Fruit fly (Drosophila melanogaster) whole organism, embryonic: ENCODE data around the gene cbt.

Experiments used
- CG10209 ChIP-seq: fragments of 200-800 bp; sonication (Bioruptor generic); optimal IDR thresholded peaks from 3 replicates; lab custom pipeline; 2017; ENCODE audit warnings: missing biosample characterization, mild to moderate bottlenecking, missing genetic modification characterization, missing genetic modification reagents
- CG10267 ChIP-seq: fragments of 200-800 bp; sonication (Bioruptor generic); optimal IDR thresholded peaks from 2 replicates; lab custom pipeline; 2018; ENCODE audit warnings: missing biosample characterization, mild to moderate bottlenecking, missing genetic modification characterization, moderate library complexity
- CG10431 ChIP-seq: fragments of 200-800 bp; sonication (Bioruptor generic); optimal IDR thresholded peaks from 3 replicates; lab custom pipeline; 2018; ENCODE audit warnings: missing biosample characterization, mild to moderate bottlenecking, missing genetic modification characterization
- CG11398 ChIP-seq: fragments of 200-800 bp; sonication (Bioruptor generic); optimal IDR thresholded peaks from 2 replicates; lab custom pipeline; 2016; ENCODE audit warnings: missing biosample characterization, missing genetic modification characterization
- CG11696 ChIP-seq: fragments of 200-800 bp; sonication (Bioruptor generic); IDR thresholded peaks from 2 replicates; pipeline ENCODE4 v1.3.6; 2022; ENCODE audit warnings: missing biosample characterization, missing genetic modification characterization
- CG12104 ChIP-seq: fragments of 200-800 bp; sonication (Bioruptor generic); optimal IDR thresholded peaks from 3 replicates; lab custom pipeline; 2016; ENCODE audit warnings: missing biosample characterization, missing genetic modification characterization
- CG12391 ChIP-seq: fragments of 200-800 bp; sonication (Bioruptor generic); optimal IDR thresholded peaks from 3 replicates; lab custom pipeline; 2018; ENCODE audit warnings: missing biosample characterization, mild to moderate bottlenecking, missing genetic modification characterization, moderate library complexity
- CG13287 ChIP-seq: fragments of 200-800 bp; sonication (Bioruptor generic); IDR thresholded peaks from 2 replicates; pipeline ENCODE4 v1.3.6; 2022; ENCODE audit warnings: missing biosample characterization, missing genetic modification characterization; ENCODE audit not compliant: partially characterized antibody
- CG13775 ChIP-seq: fragments of 200-800 bp; sonication (Bioruptor generic); optimal IDR thresholded peaks from 3 replicates; lab custom pipeline; 2017; ENCODE audit warnings: missing biosample characterization, mild to moderate bottlenecking, missing genetic modification characterization
- CG14965 ChIP-seq: fragments of 200-800 bp; sonication (Bioruptor generic); optimal IDR thresholded peaks from 2 replicates; lab custom pipeline; 2016; ENCODE audit warnings: missing biosample characterization, missing genetic modification characterization, borderline replicate concordance
- CG15601 ChIP-seq: fragments of 200-800 bp; sonication (Bioruptor generic); optimal IDR thresholded peaks from 3 replicates; lab custom pipeline; 2019; ENCODE audit warnings: missing biosample characterization, mild to moderate bottlenecking, missing genetic modification characterization, moderate library complexity
- CG1603 ChIP-seq: fragments of 200-800 bp; sonication (Bioruptor generic); optimal IDR thresholded peaks from 2 replicates; lab custom pipeline; 2019; ENCODE audit warnings: missing biosample characterization, mild to moderate bottlenecking, missing genetic modification characterization, moderate library complexity
- CG17328 ChIP-seq: fragments of 200-800 bp; sonication (Bioruptor generic); IDR thresholded peaks from 2 replicates; pipeline ENCODE4 v1.3.6; 2022; ENCODE audit warnings: missing biosample characterization, missing genetic modification characterization
- CG17612 ChIP-seq: fragments of 200-800 bp; sonication (Bioruptor generic); IDR thresholded peaks from 2 replicates; pipeline ENCODE4 v1.3.6; 2022; ENCODE audit warnings: missing biosample characterization, missing genetic modification characterization
- CG31365 ChIP-seq: fragments of 200-800 bp; sonication (Bioruptor generic); optimal IDR thresholded peaks from 2 replicates; lab custom pipeline; 2018; ENCODE audit warnings: missing biosample characterization, mild to moderate bottlenecking, missing genetic modification characterization
- CG34376 ChIP-seq: fragments of 200-800 bp; sonication (Bioruptor generic); optimal IDR thresholded peaks from 2 replicates; lab custom pipeline; 2018; ENCODE audit warnings: missing biosample characterization, mild to moderate bottlenecking, missing genetic modification characterization
- CG4854 ChIP-seq: fragments of 200-800 bp; sonication (Bioruptor generic); optimal IDR thresholded peaks from 2 replicates; lab custom pipeline; 2016; ENCODE audit warnings: missing biosample characterization, missing genetic modification characterization, inconsistent platforms
- CG5180 ChIP-seq: fragments of 200-800 bp; sonication (Bioruptor generic); optimal IDR thresholded peaks from 3 replicates; lab custom pipeline; 2017; ENCODE audit warnings: missing biosample characterization, missing genetic modification characterization, mild to moderate bottlenecking, moderate library complexity, missing genetic modification reagents
- CG6654 ChIP-seq: fragments of 200-800 bp; sonication (Bioruptor generic); optimal IDR thresholded peaks from 2 replicates; lab custom pipeline; 2017; ENCODE audit warnings: missing biosample characterization, mild to moderate bottlenecking, missing genetic modification characterization
- CG6765 ChIP-seq: fragments of 200-800 bp; sonication (Bioruptor generic); optimal IDR thresholded peaks from 3 replicates; lab custom pipeline; 2017; ENCODE audit warnings: missing biosample characterization, mild to moderate bottlenecking, missing genetic modification characterization
- CG6813 ChIP-seq: fragments of 200-800 bp; sonication (Bioruptor generic); optimal IDR thresholded peaks from 2 replicates; lab custom pipeline; 2017; ENCODE audit warnings: missing biosample characterization, missing genetic modification characterization, mild to moderate bottlenecking, moderate library complexity, missing genetic modification reagents
- CG8359 ChIP-seq: fragments of 200-800 bp; sonication (Bioruptor generic); optimal IDR thresholded peaks from 2 replicates; lab custom pipeline; 2017; ENCODE audit warnings: missing biosample characterization, mild to moderate bottlenecking, missing genetic modification characterization, borderline replicate concordance
- CG8924 ChIP-seq: fragments of 200-800 bp; optimal IDR thresholded peaks from 3 replicates; lab custom pipeline; 2019; ENCODE audit warnings: missing biosample characterization, mild to moderate bottlenecking, missing genetic modification characterization, moderate library complexity
- CG9797 ChIP-seq: fragments of 200-800 bp; sonication (Bioruptor generic); optimal IDR thresholded peaks from 3 replicates; lab custom pipeline; 2018; ENCODE audit warnings: missing biosample characterization, mild to moderate bottlenecking, missing genetic modification characterization
- CG9932 ChIP-seq: fragments of 200-800 bp; sonication (Bioruptor generic); IDR thresholded peaks from 2 replicates; pipeline ENCODE4 v1.3.6; 2022; ENCODE audit warnings: missing biosample characterization, missing genetic modification characterization
- CkIIα-i1 ChIP-seq: fragments of 200-800 bp; sonication (Bioruptor generic); IDR thresholded peaks from 2 replicates; pipeline ENCODE4 v1.3.6; 2022; ENCODE audit warnings: missing biosample characterization, missing genetic modification characterization
- D19A ChIP-seq: fragments of 200-800 bp; optimal IDR thresholded peaks from 3 replicates; lab custom pipeline; 2019; ENCODE audit warnings: missing biosample characterization, mild to moderate bottlenecking, missing genetic modification characterization, moderate library complexity
- Dad ChIP-seq: fragments of 200-800 bp; sonication (Bioruptor generic); optimal IDR thresholded peaks from 3 replicates; lab custom pipeline; 2016; ENCODE audit warnings: missing biosample characterization, missing genetic modification characterization
- Deaf1 ChIP-seq: fragments of 200-800 bp; optimal IDR thresholded peaks from 3 replicates; lab custom pipeline; 2019; ENCODE audit warnings: missing biosample characterization, mild to moderate bottlenecking, missing genetic modification characterization, moderate library complexity
- Dek ChIP-seq: fragments of 200-800 bp; sonication (Bioruptor generic); optimal IDR thresholded peaks from 3 replicates; lab custom pipeline; 2019; ENCODE audit warnings: missing biosample characterization, mild to moderate bottlenecking, missing genetic modification characterization, moderate library complexity
- Doc2 ChIP-seq: fragments of 200-800 bp; sonication (Bioruptor generic); IDR thresholded peaks from 2 replicates; pipeline ENCODE4 v1.3.6; 2022; ENCODE audit warnings: missing biosample characterization, missing genetic modification characterization
- Gug ChIP-seq: fragments of 200-800 bp; sonication (Bioruptor generic); IDR thresholded peaks from 4 replicates; pipeline ENCODE4 v1.3.6; 2022; ENCODE audit warnings: missing biosample characterization, missing genetic modification characterization
- Jarid2 ChIP-seq: fragments of 200-800 bp; sonication (Bioruptor generic); optimal IDR thresholded peaks from 3 replicates; lab custom pipeline; 2017; ENCODE audit warnings: mild to moderate bottlenecking, missing biosample characterization, missing genetic modification reagents, missing genetic modification characterization
- Kr ChIP-seq: fragments of 200-800 bp; sonication (Bioruptor generic); optimal IDR thresholded peaks from 2 replicates; lab custom pipeline; 2017; ENCODE audit warnings: missing biosample characterization, mild to moderate bottlenecking, missing genetic modification characterization
- Sry-δ ChIP-seq: fragments of 200-800 bp; sonication (Bioruptor generic); optimal IDR thresholded peaks from 2 replicates; lab custom pipeline; 2016; ENCODE audit warnings: missing biosample characterization, missing genetic modification characterization
- Tbp ChIP-seq: fragments of >200 bp; optimal IDR thresholded peaks from 2 replicates; lab custom pipeline; 2018; ENCODE audit warnings: missing biosample characterization, missing genetic modification characterization
- Usf ChIP-seq: fragments of 200-800 bp; sonication (Bioruptor generic); optimal IDR thresholded peaks from 2 replicates; lab custom pipeline; 2017; ENCODE audit warnings: missing genotype, missing biosample characterization, missing genetic modification characterization
- amos ChIP-seq: fragments of 200-800 bp; sonication (Bioruptor generic); IDR thresholded peaks from 2 replicates; pipeline ENCODE4 v1.3.6; 2022; ENCODE audit warnings: missing biosample characterization, missing genetic modification characterization; ENCODE audit not compliant: partially characterized antibody
- ara ChIP-seq: fragments of 200-800 bp; sonication (Bioruptor generic); IDR thresholded peaks from 2 replicates; pipeline ENCODE4 v1.3.6; 2022; ENCODE audit warnings: missing biosample characterization, missing genetic modification characterization
- btn ChIP-seq: fragments of 200-800 bp; sonication (Bioruptor generic); optimal IDR thresholded peaks from 2 replicates; lab custom pipeline; 2016; ENCODE audit warnings: missing biosample characterization, missing genetic modification characterization
- cad ChIP-seq: fragments of >200 bp; optimal IDR thresholded peaks from 2 replicates; lab custom pipeline; 2017; ENCODE audit warnings: missing biosample characterization, missing genetic modification characterization
- disco-r ChIP-seq: fragments of 200-800 bp; sonication (Bioruptor generic); optimal IDR thresholded peaks from 2 replicates; lab custom pipeline; 2016; ENCODE audit warnings: missing biosample characterization, missing genetic modification characterization
- exex ChIP-seq: fragments of 200-800 bp; sonication (Bioruptor generic); optimal IDR thresholded peaks from 4 replicates; lab custom pipeline; 2018; ENCODE audit warnings: missing biosample characterization, mild to moderate bottlenecking, missing genetic modification characterization, moderate library complexity
- fd102C ChIP-seq: fragments of 200-800 bp; sonication (Bioruptor generic); optimal IDR thresholded peaks from 2 replicates; lab custom pipeline; 2018; ENCODE audit warnings: missing biosample characterization, mild to moderate bottlenecking, missing genetic modification characterization, moderate library complexity
- gcm ChIP-seq: fragments of 200-800 bp; sonication (Bioruptor generic); optimal IDR thresholded peaks from 2 replicates; lab custom pipeline; 2019; ENCODE audit warnings: missing biosample characterization, mild to moderate bottlenecking, missing genetic modification characterization, moderate library complexity
- grau ChIP-seq: fragments of 200-800 bp; optimal IDR thresholded peaks from 3 replicates; lab custom pipeline; 2019; ENCODE audit warnings: missing biosample characterization, mild to moderate bottlenecking, missing genetic modification characterization, moderate library complexity
- kah ChIP-seq: fragments of 200-800 bp; sonication (Bioruptor generic); optimal IDR thresholded peaks from 2 replicates; lab custom pipeline; 2018; ENCODE audit warnings: missing biosample characterization, mild to moderate bottlenecking, missing genetic modification characterization
- nmo ChIP-seq: fragments of 200-800 bp; sonication (Bioruptor generic); optimal IDR thresholded peaks from 2 replicates; lab custom pipeline; 2018; ENCODE audit warnings: missing biosample characterization, mild to moderate bottlenecking, missing genetic modification characterization, moderate library complexity
- pfk ChIP-seq: fragments of 200-800 bp; sonication (Bioruptor generic); optimal IDR thresholded peaks from 2 replicates; lab custom pipeline; 2018; ENCODE audit warnings: missing biosample characterization, mild to moderate bottlenecking, missing genetic modification characterization, moderate library complexity
- wdn ChIP-seq: fragments of 200-800 bp; sonication (Bioruptor generic); IDR thresholded peaks from 2 replicates; pipeline ENCODE4 v1.3.6; 2022; ENCODE audit warnings: missing biosample characterization, missing genetic modification characterization

The cbt gene

dm6 chr2L:485825-486240 is 6.3 kb upstream of the cbt start (continued):
- TF ChIP-seq CG13775: peak; percentile 68
- TF ChIP-seq btn (GFP tag; lab: Kevin White, UChicago): peak; percentile 89
- TF ChIP-seq Jarid2 (GFP tag; lab: Kevin White, UChicago): peak; percentile 73
- peak; percentile 94 for TF ChIP-seq CG34376 (GFP tag; lab: Kevin White, UChicago)
- peak; percentile 87 for TF ChIP-seq ara (GFP tag; lab: Robert Waterston, UW)
- TF ChIP-seq CG6654 (GFP tag; lab: Kevin White, UChicago): peak; percentile 56
- peak; percentile 88 for TF ChIP-seq CG4854
- TF ChIP-seq CG31365 (tag; lab: Kevin White, UChicago): peak; percentile 82
- peak; percentile 95 for TF ChIP-seq CG15601 (tag; lab: Kevin White, UChicago)
- peak; percentile 94 for TF ChIP-seq gcm (GFP tag; lab: Kevin White, UChicago)
- TF ChIP-seq grau (tag; lab: Kevin White, UChicago): peak; percentile 48
- TF ChIP-seq CG9932 (GFP tag; lab: Robert Waterston, UW): peak; percentile 60
- peak; percentile 65 for TF ChIP-seq CG12391 (tag; lab: Kevin White, UChicago)
- TF ChIP-seq CG5180 (GFP tag; lab: Kevin White, UChicago): peak; percentile 88
- TF ChIP-seq CG13287 (GFP tag; lab: Robert Waterston, UW): no peak
- peak; percentile 76 for TF ChIP-seq Dek (tag; lab: Kevin White, UChicago)
- peak; percentile 91 for TF ChIP-seq CG6765 (GFP tag; lab: Kevin White, UChicago)
- TF ChIP-seq Gug (GFP tag; lab: Robert Waterston, UW): peak; percentile 23; the same call in 1 of the 4 replicates
- TF ChIP-seq CG10431 (GFP tag; lab: Kevin White, UChicago): peak; percentile 93
- TF ChIP-seq CG8359: peak; percentile 84
- no peak for TF ChIP-seq Deaf1 (tag; lab: Kevin White, UChicago)
- peak; percentile 87 for TF ChIP-seq CG14965 (GFP tag; lab: Kevin White, UChicago)
- peak; percentile 78 for TF ChIP-seq CG8924 (tag; lab: Kevin White, UChicago)
- peak; percentile 84 for TF ChIP-seq Dad
- TF ChIP-seq Doc2: no peak
- peak; percentile 84 for TF ChIP-seq CG17328
- peak; percentile 26 for TF ChIP-seq nmo
- peak; percentile 41 for TF ChIP-seq CG9797
- TF ChIP-seq cad (GFP tag; lab: Kevin White, UChicago): no peak
- TF ChIP-seq fd102C (GFP tag; lab: Kevin White, UChicago): peak; percentile 90
- no peak for TF ChIP-seq Tbp (GFP tag; lab: Kevin White, UChicago)
- TF ChIP-seq D19A (tag; lab: Kevin White, UChicago): peak; percentile 70
- peak; percentile 87 for TF ChIP-seq Kr (GFP tag; lab: Kevin White, UChicago)
- TF ChIP-seq CG6813 (GFP tag; lab: Kevin White, UChicago): peak; percentile 96
- TF ChIP-seq exex (tag; lab: Kevin White, UChicago): peak; percentile 78
- TF ChIP-seq CG1603 (tag; lab: Kevin White, UChicago): peak; percentile 90
- no peak for TF ChIP-seq amos
- TF ChIP-seq CG11398 (GFP tag; lab: Kevin White, UChicago): peak; percentile 96
- TF ChIP-seq wdn (GFP tag; lab: Robert Waterston, UW): peak; percentile 54; the same call in 1 of the 2 replicates
- TF ChIP-seq CkIIα-i1 (GFP tag; lab: Robert Waterston, UW): peak; percentile 29; the same call in 1 of the 2 replicates
- peak; percentile 80 for TF ChIP-seq kah
- TF ChIP-seq CG10209 (GFP tag; lab: Kevin White, UChicago): peak; percentile 94
- TF ChIP-seq CG12104 (GFP tag; lab: Kevin White, UChicago): peak; percentile 86
- TF ChIP-seq CG10267: peak; percentile 39
- peak; percentile 62 for TF ChIP-seq Sry-δ (GFP tag; lab: Kevin White, UChicago)
- peak; percentile 80 for TF ChIP-seq CG11696 (GFP tag; lab: Robert Waterston, UW)
- TF ChIP-seq pfk: peak; percentile 83
- TF ChIP-seq CG17612 (GFP tag; lab: Robert Waterston, UW): peak; percentile 62; the same call in 1 of the 2 replicates
- peak; percentile 45 for TF ChIP-seq Usf
- peak; percentile 86 for TF ChIP-seq disco-r
